Worm (Caenorhabditis elegans): ENCODE measurements around the gene cth-2.
A peak's percentile ranks its signal among the peaks of the same experiment; 100 is the strongest.

cth-2 gene

DNA sequence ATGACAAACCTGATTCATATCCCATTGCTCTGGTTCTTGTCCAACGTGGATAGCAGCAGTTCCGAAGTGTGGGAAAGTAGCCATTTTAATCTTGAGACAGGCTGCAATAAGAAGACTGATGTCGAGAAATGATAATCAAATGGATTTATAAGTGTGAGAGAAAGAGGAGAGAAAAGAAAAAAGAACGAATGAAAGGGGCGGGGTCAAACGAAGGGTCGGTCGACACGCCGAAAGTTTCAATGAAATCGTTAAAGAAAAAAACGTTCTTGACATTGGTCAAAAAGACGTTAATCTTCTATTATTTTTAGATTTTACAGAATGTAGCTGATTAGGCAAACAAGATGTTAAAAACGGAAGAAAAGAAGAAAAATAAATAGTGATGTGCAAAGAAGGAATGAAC is at the start of gene cth-2 (continued):
- no peak for TF ChIP-seq daf-16 (GFP tag; optimal IDR thresholded peaks at IDR 0.05)
- TF ChIP-seq daf-16 (tag; optimal IDR thresholded peaks at IDR 0.05) = peak; percentile 37
- no peak for TF ChIP-seq lsy-2 (tag; optimal IDR thresholded peaks at IDR 0.05)
- no peak for TF ChIP-seq rbr-2 (tag; optimal IDR thresholded peaks at IDR 0.05)
- no peak for TF ChIP-seq lin-39 (tag; optimal IDR thresholded peaks at IDR 0.05)

- TF ChIP-seq Y48G9A.11 (GFP tag; IDR thresholded peaks at IDR 0.05) = peak; percentile 59
- peak; percentile 37; the same call in 1 of the 2 replicates for TF ChIP-seq lin-38 (GFP tag; IDR thresholded peaks at IDR 0.05)
- no peak for TF ChIP-seq mxl-3 (GFP tag; optimal IDR thresholded peaks at IDR 0.05)
- TF ChIP-seq lsy-2 (tag; optimal IDR thresholded peaks at IDR 0.05) = no peak
Measured at ce11 chrII:7106313-7106712, 48.6 kb upstream of the cth-2 start.

DNA sequence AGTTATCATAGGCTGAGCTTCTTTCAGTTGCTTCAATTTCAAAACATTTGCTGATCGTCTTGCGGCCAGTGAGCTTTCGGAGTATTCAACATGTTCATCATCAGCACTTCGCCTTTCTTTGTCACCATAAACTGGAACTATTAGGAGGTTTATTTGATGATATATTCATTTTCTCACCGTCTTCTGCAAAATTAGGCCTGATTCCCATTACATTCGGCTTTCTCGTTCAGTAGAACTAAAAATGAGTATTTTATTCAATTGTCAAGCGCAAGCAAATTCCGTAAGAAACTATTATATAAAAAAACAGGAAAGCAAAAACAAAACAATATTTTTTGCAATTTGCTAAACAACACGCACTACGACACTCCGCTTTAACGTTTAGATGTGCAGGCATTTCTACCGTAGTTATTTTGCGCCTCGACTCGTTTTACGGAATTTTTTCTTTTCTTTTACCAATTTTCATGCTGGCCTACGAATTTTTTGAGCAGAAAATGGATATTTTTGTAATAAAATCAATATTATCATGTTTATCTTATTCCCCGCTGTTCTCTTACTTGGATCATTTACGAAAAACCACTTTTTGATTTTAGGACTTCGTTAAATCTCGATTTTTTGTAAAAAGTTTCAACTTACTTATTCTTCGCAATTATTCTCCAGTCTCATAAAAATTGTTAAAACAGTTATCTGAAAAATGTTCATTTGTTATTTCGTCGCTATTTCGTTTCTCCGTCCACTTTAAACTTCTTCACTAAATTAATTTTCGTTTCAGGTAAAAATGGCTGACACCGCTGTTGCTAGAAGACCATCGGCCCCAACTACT is 47.2 kb upstream of the cth-2 start, which contains the start of the genes farl-11 and rpl-33:
Gene farl-11, minus strand, starts transcription at position 242 of the 820 bp plus-strand sequence.
Gene rpl-33, plus strand, starts transcription at position 770 of the 820 bp plus-strand sequence.
- no peak for TF ChIP-seq aly-2 (tag; optimal IDR thresholded peaks at IDR 0.05)
- TF ChIP-seq nhr-28 (tag; optimal IDR thresholded peaks at IDR 0.05) = peak; percentile 70
- TF ChIP-seq lin-38 (GFP tag; IDR thresholded peaks at IDR 0.05) = peak; percentile 73
- TF ChIP-seq ama-1 (optimal IDR thresholded peaks at IDR 0.05) = peak; percentile 11
- TF ChIP-seq dmd-6 (GFP tag; IDR thresholded peaks at IDR 0.05) = peak; percentile 29; the same call in 1 of the 2 replicates
- TF ChIP-seq ces-1 (GFP tag; optimal IDR thresholded peaks at IDR 0.05) = peak; percentile 29
- TF ChIP-seq hlh-11 (tag; optimal IDR thresholded peaks at IDR 0.05) = peak; percentile 54
- peak; percentile 92 for TF ChIP-seq nhr-77 (tag; optimal IDR thresholded peaks at IDR 0.05)
- TF ChIP-seq ZK546.5 (tag; optimal IDR thresholded peaks at IDR 0.05) = peak; percentile 64 to 91
- TF ChIP-seq hif-1 (tag; optimal IDR thresholded peaks at IDR 0.05) = peak in 1 of 2 experiments; percentile 84
- TF ChIP-seq zip-11 (GFP tag; IDR thresholded peaks at IDR 0.05) = no peak
- TF ChIP-seq Y48G9A.11 (GFP tag; IDR thresholded peaks at IDR 0.05) = peak; percentile 99
- no peak for TF ChIP-seq mxl-3 (GFP tag; optimal IDR thresholded peaks at IDR 0.05)
- no peak for TF ChIP-seq nhr-41 (GFP tag; IDR thresholded peaks at IDR 0.05)
- TF ChIP-seq spr-1 (tag; optimal IDR thresholded peaks at IDR 0.05) = peak; percentile 16
- no peak for TF ChIP-seq lim-7 (GFP tag; IDR thresholded peaks at IDR 0.05)
- peak; percentile 78 for TF ChIP-seq lin-13 (GFP tag; optimal IDR thresholded peaks at IDR 0.05)
- peak; percentile 99 for TF ChIP-seq T20F7.1 (GFP tag; optimal IDR thresholded peaks at IDR 0.05)
- TF ChIP-seq hmg-1.1 (GFP tag; IDR thresholded peaks at IDR 0.05) = no peak
- TF ChIP-seq unc-62 (GFP tag; optimal IDR thresholded peaks at IDR 0.05 in 1 of 2) = peak in 1 of 2 experiments; percentile 99
- no peak for TF ChIP-seq unc-62 (tag; optimal IDR thresholded peaks at IDR 0.05)
- TF ChIP-seq jun-1 (tag; optimal IDR thresholded peaks at IDR 0.05) = peak; percentile 39
- peak; percentile 89 for TF ChIP-seq mes-2 (tag; optimal IDR thresholded peaks at IDR 0.05; ENCODE audit: poor library complexity, severe bottlenecking)
- peak; percentile 63 for TF ChIP-seq dve-1 (tag; optimal IDR thresholded peaks at IDR 0.05; ENCODE audit: insufficient read depth)
- peak in 1 of 2 experiments; percentile 49 for TF ChIP-seq mdl-1 (tag; optimal IDR thresholded peaks at IDR 0.05)
- TF ChIP-seq arid-1 (GFP tag; conservative IDR thresholded peaks at IDR 0.05) = peak; percentile 38; the same call in 1 of the 2 replicates
- TF ChIP-seq lsy-2 (tag; optimal IDR thresholded peaks at IDR 0.05) = peak; percentile 95 to 99
- TF ChIP-seq T26A8.4 (GFP tag; IDR thresholded peaks at IDR 0.05) = peak; percentile 35; the same call in 1 of the 2 replicates
- TF ChIP-seq nhr-11 (tag; optimal IDR thresholded peaks at IDR 0.05) = peak; percentile 91
- TF ChIP-seq F37D6.2 (tag; optimal IDR thresholded peaks at IDR 0.05) = peak; percentile 40
- TF ChIP-seq mep-1 (tag; optimal IDR thresholded peaks at IDR 0.05) = peak; percentile 82
- no peak for TF ChIP-seq pha-4 (GFP tag; IDR thresholded peaks at IDR 0.05)
- TF ChIP-seq pha-4 (tag; optimal IDR thresholded peaks at IDR 0.05) = peak; percentile 90
- peak; percentile 97 for TF ChIP-seq aha-1 (tag)
- TF ChIP-seq ceh-62 (tag; optimal IDR thresholded peaks at IDR 0.05) = no peak
- peak; percentile 80 for TF ChIP-seq lin-15B (tag; optimal IDR thresholded peaks at IDR 0.05)
- TF ChIP-seq rbr-2 (tag; optimal IDR thresholded peaks at IDR 0.05) = peak; percentile 71
- TF ChIP-seq snpc-1.2 (GFP tag; IDR thresholded peaks at IDR 0.05) = no peak
- TF ChIP-seq mxl-2 (GFP tag; conservative IDR thresholded peaks at IDR 0.05) = no peak
- TF ChIP-seq hlh-30 (tag; optimal IDR thresholded peaks at IDR 0.05; ENCODE audit: insufficient read depth) = peak; percentile 75
- peak; percentile 87 for TF ChIP-seq nhr-6 (tag; optimal IDR thresholded peaks at IDR 0.05)
- TF ChIP-seq dpl-1 (GFP tag; optimal IDR thresholded peaks at IDR 0.05) = peak; percentile 72

Data from whole organism, L4 larva.